Worm (Caenorhabditis elegans) whole organism, L3 larva: Measurements from ENCODE around the gene fbxb-81.
"Not testable (repeated sequence)": the region's sequence is repeated elsewhere in the genome, so short reads cannot be mapped to it uniquely, and the experiment has no call there.

Experiments used
- R02D3.7 ChIP-seq: fragments of 150-350 bp; optimal IDR thresholded peaks from 2 replicates; lab custom pipeline; 2014; ENCODE audit warnings: missing biosample characterization, missing genetic modification characterization
- aly-2 ChIP-seq: fragments of 150-350 bp; optimal IDR thresholded peaks from 2 replicates; lab custom pipeline; 2014; ENCODE audit warnings: missing biosample characterization, missing genetic modification characterization
- ama-1 ChIP-seq: fragments of 150-350 bp; optimal IDR thresholded peaks from 2 replicates; lab custom pipeline; 2018
- ceh-28 ChIP-seq: fragments of 150-350 bp; optimal IDR thresholded peaks from 2 replicates; lab custom pipeline; 2014; ENCODE audit warnings: missing biosample characterization, missing genetic modification reagents, missing genetic modification characterization
- ceh-9 ChIP-seq: sonication (generic microtip); optimal IDR thresholded peaks from 2 replicates; lab custom pipeline; 2018; ENCODE audit warnings: missing biosample characterization, missing genetic modification characterization
- daf-12 ChIP-seq: fragments of 150-350 bp; optimal IDR thresholded peaks from 2 replicates; lab custom pipeline; 2014; ENCODE audit warnings: missing biosample characterization, missing genetic modification reagents, missing genetic modification characterization
- elt-1 ChIP-seq: fragments of 150-350 bp; optimal IDR thresholded peaks from 2 replicates; lab custom pipeline; 2014; ENCODE audit warnings: missing biosample characterization, missing genetic modification characterization
- elt-2 ChIP-seq: sonication (generic microtip); optimal IDR thresholded peaks from 2 replicates; lab custom pipeline; 2016; ENCODE audit warnings: missing genetic modification reagents, mild to moderate bottlenecking, missing genetic modification characterization, missing compliant biosample characterization
- elt-3 ChIP-seq, 3 experiments: fragments of 150-350 bp in 1 of 3; sonication (generic microtip) in 2 of 3; optimal IDR thresholded peaks; 2 replicates in 2 of 3; 4 replicates in 1 of 3; lab custom pipeline; 2014 to 2017; ENCODE audit warnings: missing biosample characterization in 3 of 3, missing genetic modification characterization in 3 of 3
- eor-1 ChIP-seq, 2 experiments: fragments of 150-350 bp; optimal IDR thresholded peaks; 2 replicates each; lab custom pipeline; 2014 to 2018; ENCODE audit warnings: missing biosample characterization in 2 of 2, missing genetic modification characterization in 2 of 2
- fkh-2 ChIP-seq: fragments of 150-350 bp; optimal IDR thresholded peaks from 2 replicates; lab custom pipeline; 2014; ENCODE audit warnings: missing biosample characterization, missing genetic modification reagents, missing genetic modification characterization
- hmg-11 ChIP-seq: sonication (generic microtip); optimal IDR thresholded peaks from 2 replicates; lab custom pipeline; 2016; ENCODE audit warnings: missing genetic modification characterization, missing compliant biosample characterization
- lsy-12 ChIP-seq: sonication (generic microtip); optimal IDR thresholded peaks from 2 replicates; lab custom pipeline; 2016; ENCODE audit warnings: mild to moderate bottlenecking, missing genetic modification characterization, missing compliant biosample characterization
- mml-1 ChIP-seq: fragments of 150-350 bp; sonication (generic microtip); optimal IDR thresholded peaks from 3 replicates; lab custom pipeline; 2014; ENCODE audit warnings: missing biosample characterization, missing genetic modification characterization
- nfya-1 ChIP-seq: sonication (generic microtip); optimal IDR thresholded peaks from 2 replicates; lab custom pipeline; 2017; ENCODE audit warnings: missing genetic modification characterization, mild to moderate bottlenecking, missing compliant biosample characterization, antibody characterized with exemption, moderate library complexity; ENCODE audit not compliant: insufficient read depth
- nhr-12 ChIP-seq: fragments of 150-350 bp; optimal IDR thresholded peaks from 2 replicates; lab custom pipeline; 2014; ENCODE audit warnings: missing biosample characterization, missing genetic modification characterization
- nhr-23 ChIP-seq: fragments of 150-350 bp; optimal IDR thresholded peaks from 2 replicates; lab custom pipeline; 2014; ENCODE audit warnings: missing biosample characterization, missing genetic modification reagents, missing genetic modification characterization
- nhr-237 ChIP-seq: fragments of 150-350 bp; optimal IDR thresholded peaks from 2 replicates; lab custom pipeline; 2014; ENCODE audit warnings: missing biosample characterization, missing genetic modification characterization
- nhr-67 ChIP-seq: fragments of 150-350 bp; optimal IDR thresholded peaks from 2 replicates; lab custom pipeline; 2014; ENCODE audit warnings: missing biosample characterization, missing genetic modification characterization
- nhr-77 ChIP-seq: fragments of 150-350 bp; optimal IDR thresholded peaks from 2 replicates; lab custom pipeline; 2014; ENCODE audit warnings: missing biosample characterization, missing genetic modification characterization
- pha-4 ChIP-seq: fragments of 150-350 bp; optimal IDR thresholded peaks from 2 replicates; lab custom pipeline; 2014; ENCODE audit warnings: missing biosample characterization, missing genetic modification reagents, missing genetic modification characterization
- pqm-1 ChIP-seq: fragments of 150-350 bp; optimal IDR thresholded peaks from 2 replicates; lab custom pipeline; 2017; ENCODE audit warnings: missing biosample characterization, missing genetic modification characterization, inconsistent platforms
- sea-2 ChIP-seq: fragments of 150-350 bp; sonication (generic microtip); optimal IDR thresholded peaks from 4 replicates; lab custom pipeline; 2014; ENCODE audit warnings: missing biosample characterization, missing genetic modification reagents, missing genetic modification characterization
- skn-1 ChIP-seq: fragments of 150-350 bp; optimal IDR thresholded peaks from 2 replicates; lab custom pipeline; 2014; ENCODE audit warnings: missing biosample characterization, missing genetic modification characterization
- tbx-2 ChIP-seq: sonication (generic microtip); optimal IDR thresholded peaks from 2 replicates; lab custom pipeline; 2016; ENCODE audit warnings: mild to moderate bottlenecking, missing genetic modification characterization, missing compliant biosample characterization
- unc-62 ChIP-seq: fragments of 150-350 bp; sonication (generic microtip); optimal IDR thresholded peaks from 4 replicates; lab custom pipeline; 2014; ENCODE audit warnings: missing biosample characterization, missing genetic modification reagents, missing genetic modification characterization
- zag-1 ChIP-seq: fragments of 150-350 bp; optimal IDR thresholded peaks from 2 replicates; lab custom pipeline; 2014; ENCODE audit warnings: missing biosample characterization, missing genetic modification characterization
- ztf-11 ChIP-seq: fragments of 150-350 bp; optimal IDR thresholded peaks from 2 replicates; lab custom pipeline; 2014; ENCODE audit warnings: missing biosample characterization, missing genetic modification characterization
- ztf-4 ChIP-seq: fragments of 150-350 bp; optimal IDR thresholded peaks from 2 replicates; lab custom pipeline; 2014; ENCODE audit warnings: missing biosample characterization, missing genetic modification characterization

Gene fbxb-81

DNA sequence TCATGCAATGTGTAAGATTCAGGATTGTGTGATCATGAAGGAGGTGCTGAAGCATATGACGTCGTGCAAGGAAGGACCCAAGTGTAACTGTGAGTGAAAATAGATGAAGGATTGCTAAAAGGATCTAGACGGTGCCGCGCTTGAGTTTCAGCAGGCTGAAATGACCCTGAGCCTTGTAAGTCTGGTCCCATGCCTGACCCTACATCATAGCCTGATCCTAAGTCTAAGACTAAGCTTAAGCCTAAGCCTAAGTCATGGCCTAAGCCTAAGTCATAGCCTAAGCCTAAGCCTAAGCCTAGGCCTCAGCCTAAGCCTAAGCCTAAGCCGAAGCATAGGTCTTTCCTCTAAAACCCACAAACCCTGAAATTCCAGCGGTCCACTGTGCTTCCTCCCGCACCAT, 23.2 kb downstream of the fbxb-81 start:
- no peak for TF ChIP-seq pha-4 (tag; lab: Kevin White, UChicago)
- no peak for TF ChIP-seq ama-1 (lab: Kevin White, UChicago)
- TF ChIP-seq skn-1 (tag; lab: Kevin White, UChicago) = no peak
- TF ChIP-seq tbx-2 = no peak
- TF ChIP-seq nhr-12 (tag; lab: Kevin White, UChicago) = no peak
- no peak for TF ChIP-seq elt-1 (tag; lab: Kevin White, UChicago)
- TF ChIP-seq fkh-2 (tag; lab: Kevin White, UChicago) = no peak
- TF ChIP-seq elt-2 (tag; lab: Kevin White, UChicago) = no peak
- TF ChIP-seq nhr-237 (tag; lab: Kevin White, UChicago) = no peak
- no peak for TF ChIP-seq unc-62 (GFP tag; lab: Kevin White, UChicago)
- no peak for TF ChIP-seq hmg-11 (tag; lab: Kevin White, UChicago)
- no peak for TF ChIP-seq aly-2 (tag; lab: Kevin White, UChicago)
- TF ChIP-seq nhr-67 (tag; lab: Kevin White, UChicago) = no peak

DNA sequence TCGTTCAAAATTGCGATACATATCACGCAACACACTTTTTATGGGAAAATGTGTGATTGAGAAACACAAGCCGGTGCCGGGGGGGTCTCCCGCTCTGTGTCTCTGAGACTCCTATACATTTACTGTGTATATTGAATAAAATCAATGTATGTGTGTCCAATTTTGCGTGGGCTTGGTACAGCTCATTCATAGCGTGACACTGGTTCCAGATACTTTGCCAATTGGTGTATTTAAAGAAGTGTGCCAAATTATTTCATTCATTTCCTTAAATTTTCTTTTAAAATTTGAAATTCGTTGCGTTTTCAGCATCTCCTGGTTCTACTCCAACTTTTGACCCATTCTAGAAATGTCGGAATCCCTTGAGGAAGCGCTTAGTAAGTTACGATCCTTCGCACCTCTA, 23.8 kb downstream of the fbxb-81 start, which contains the start of gene C29F9.5:
Gene C29F9.5 (plus strand): TSS at position 301 of the 400 bp plus-strand sequence.
- TF ChIP-seq nhr-237 (tag; lab: Kevin White, UChicago) (no peak), ztf-4 (no peak), ceh-9 (tag; lab: Kevin White, UChicago) (no peak), elt-3 (tag; optimal IDR thresholded peaks at IDR 0.05; lab: Kevin White, UChicago) (no peak), lsy-12 (no peak), mml-1 (tag; lab: Kevin White, UChicago) (no peak), eor-1 (tag; optimal IDR thresholded peaks at IDR 0.05; lab: Kevin White, UChicago) (no peak), ceh-28 (tag; lab: Kevin White, UChicago) (no peak)

DNA sequence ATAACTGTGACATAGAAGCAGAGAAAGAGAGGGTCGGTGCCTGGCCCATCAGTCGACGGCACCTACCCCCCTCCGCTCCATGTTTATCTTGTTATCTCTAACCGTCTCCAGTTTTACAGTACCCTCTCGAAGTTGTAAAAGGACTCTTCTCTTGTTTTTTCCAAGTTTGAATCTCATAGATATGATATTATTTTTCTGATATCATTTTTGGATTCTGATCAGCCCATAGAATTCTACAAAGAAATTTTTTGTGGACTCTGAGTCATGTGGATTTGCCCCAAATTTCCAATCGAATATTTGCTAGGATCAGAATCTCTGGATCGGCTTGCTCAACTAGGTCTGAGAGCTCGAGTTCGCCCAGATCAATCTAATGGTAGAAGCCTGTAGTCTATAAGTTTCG, 26.4 kb downstream of the fbxb-81 start, which contains the start of gene C29F9.6:
Gene C29F9.6 (plus strand): TSS at position 301 of the 400 bp plus-strand sequence.
- TF ChIP-seq elt-2 (tag; lab: Kevin White, UChicago) (no peak), ztf-11 (tag; lab: Kevin White, UChicago) (no peak), sea-2 (GFP tag; lab: Kevin White, UChicago) (no peak)

DNA sequence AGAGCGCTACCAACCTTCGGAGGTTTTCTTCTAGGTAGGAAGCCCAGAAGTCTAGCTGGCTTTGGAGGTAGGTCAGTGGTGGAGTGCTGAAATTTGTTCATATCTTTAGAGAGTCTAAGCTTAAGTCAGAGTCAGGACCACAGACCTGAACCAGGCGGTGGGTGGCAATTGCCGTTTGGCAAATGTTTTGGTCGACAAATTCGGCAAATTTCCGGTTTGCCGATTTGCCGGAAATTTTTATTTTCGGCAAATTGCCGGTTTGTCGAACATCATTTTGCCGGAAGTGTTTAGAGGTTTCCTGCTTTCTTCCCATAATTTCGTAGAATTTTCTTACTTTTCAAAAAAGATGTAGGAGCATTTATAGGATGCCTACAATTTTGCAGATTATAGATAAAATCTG, 42.2 kb downstream of the fbxb-81 start, which contains the start of gene C29F9.9:
Gene C29F9.9 (minus strand): TSS at position 101 of the 400 bp plus-strand sequence.
- TF ChIP-seq nhr-77 (tag; lab: Kevin White, UChicago); sea-2 (GFP tag; lab: Kevin White, UChicago); nfya-1 (tag; lab: Kevin White, UChicago): not testable (repeated sequence)

DNA sequence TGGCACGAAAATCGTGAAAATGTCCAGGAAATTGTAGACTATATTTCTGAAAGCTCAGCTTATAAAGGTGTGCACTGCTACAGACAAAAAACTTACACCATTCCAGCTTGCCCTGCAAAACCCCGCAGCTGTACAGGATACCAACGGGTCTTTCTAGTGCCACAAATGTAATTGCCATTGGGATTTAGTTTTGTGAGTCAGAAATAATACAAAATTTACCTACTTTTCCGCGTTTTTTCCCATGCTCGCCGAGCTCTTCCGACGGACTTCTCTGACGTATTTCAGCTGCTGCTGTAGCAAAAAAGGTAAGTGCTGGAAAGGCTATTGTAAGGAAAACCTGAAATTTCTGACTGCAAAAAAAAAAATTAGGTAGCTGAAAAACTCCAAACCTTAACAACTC, 44.0 kb downstream of the fbxb-81 start, which contains the start of gene C29F9.8:
Gene C29F9.8 (minus strand): TSS at position 101 of the 400 bp plus-strand sequence.
- not testable (repeated sequence) for TF ChIP-seq unc-62 (GFP tag; lab: Kevin White, UChicago); daf-12 (tag; lab: Kevin White, UChicago); zag-1 (tag; lab: Kevin White, UChicago)

DNA sequence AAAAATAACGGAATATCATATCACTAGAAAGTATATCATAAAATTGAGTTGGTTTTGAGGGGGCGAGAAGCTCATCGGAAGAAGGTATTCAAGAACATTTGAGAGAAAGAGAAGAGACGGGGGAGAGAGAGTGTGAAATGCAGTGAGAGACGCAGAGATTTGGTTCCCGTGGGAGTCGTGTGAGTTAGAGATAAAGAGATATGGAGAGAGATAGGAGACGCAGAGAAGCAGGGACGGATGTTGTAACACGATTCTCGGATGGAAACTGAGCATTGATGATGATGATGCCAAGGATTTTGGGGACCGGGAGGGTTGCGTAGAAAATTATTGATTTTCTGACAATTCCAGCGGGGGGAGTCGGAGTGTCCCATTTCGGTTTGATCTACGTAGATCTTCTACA, 44.8 kb downstream of the fbxb-81 start:
- TF ChIP-seq sea-2 (GFP tag; lab: Kevin White, UChicago) = no peak
- TF ChIP-seq pqm-1 = no peak
- TF ChIP-seq R02D3.7 (tag; lab: Kevin White, UChicago) = peak; percentile 13
- peak; percentile 12 for TF ChIP-seq elt-2 (tag; lab: Kevin White, UChicago)
- peak; percentile 46 for TF ChIP-seq nfya-1 (tag; lab: Kevin White, UChicago)
- peak; percentile 58 for TF ChIP-seq ceh-28 (tag; lab: Kevin White, UChicago)

DNA sequence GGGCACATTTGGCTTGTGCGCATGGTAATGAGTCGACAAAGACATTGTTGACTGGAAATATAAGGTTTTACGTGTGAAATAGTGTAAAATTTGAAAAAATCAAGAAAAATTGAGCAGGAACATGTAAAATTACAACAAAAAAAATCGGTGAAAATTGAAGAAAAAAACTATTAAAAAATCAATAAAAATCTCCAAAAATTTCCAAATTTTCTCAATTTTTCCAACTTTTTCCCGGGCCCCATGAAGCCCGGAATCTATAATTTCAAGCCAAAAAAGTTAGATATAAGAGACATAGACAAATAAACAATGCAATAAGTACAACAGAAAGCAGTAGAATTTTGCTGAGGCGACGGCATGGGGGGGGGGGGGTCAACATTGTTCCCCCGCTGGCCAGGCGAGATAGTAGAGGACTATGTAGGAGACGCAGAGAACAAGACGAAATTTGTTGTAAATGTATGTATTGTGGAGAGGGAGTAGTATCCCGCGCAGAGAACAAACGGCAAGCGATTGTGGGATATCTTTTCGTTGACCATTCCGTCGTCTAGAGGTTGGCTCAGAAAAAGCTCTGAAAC, 46.2 kb downstream of the fbxb-81 start, which contains the start of gene pat-4:
Gene pat-4 (minus strand): TSS at position 51 of the 572 bp plus-strand sequence.
- TF ChIP-seq nhr-23 (tag; lab: Kevin White, UChicago) = peak; percentile 1
- TF ChIP-seq pha-4 (tag; lab: Kevin White, UChicago) = peak; percentile 77
- TF ChIP-seq nhr-12 (tag; lab: Kevin White, UChicago) = no peak
- TF ChIP-seq hmg-11 (tag; lab: Kevin White, UChicago) = peak; percentile 77
- TF ChIP-seq nfya-1 (tag; lab: Kevin White, UChicago) = peak; percentile 33
- peak; percentile 1 for TF ChIP-seq elt-2 (tag; lab: Kevin White, UChicago)
